Fruit fly (Drosophila melanogaster): Measurements from ENCODE around the gene milt.
A peak's percentile ranks its signal among the peaks of the same experiment; 100 is the strongest.

The milt gene

dm6 chr2L:7013157-7013556 is 24.5 kb upstream of the milt start, which contains the start of gene CG43322 (continued):
- TF ChIP-seq CG13296 (GFP tag; optimal IDR thresholded peaks at IDR 0.05) (no peak), NK7.1 (GFP tag; optimal IDR thresholded peaks at IDR 0.05) (no peak), CG3995 (GFP tag; optimal IDR thresholded peaks at IDR 0.05) (no peak), MBD-R2 (GFP tag; IDR thresholded peaks at IDR 0.05) (peak; percentile 56; the same call in 1 of the 2 replicates), Sin3A (optimal IDR thresholded peaks at IDR 0.05) (no peak), jigr1 (GFP tag; IDR thresholded peaks at IDR 0.05) (no peak), HLHmδ (GFP tag; optimal IDR thresholded peaks at IDR 0.05) (no peak), Myb (GFP tag; optimal IDR thresholded peaks at IDR 0.05) (peak; percentile 92), aop (GFP tag; IDR thresholded peaks at IDR 0.05) (no peak), sug (tag; optimal IDR thresholded peaks at IDR 0.05) (no peak), gro (GFP tag; optimal IDR thresholded peaks at IDR 0.05) (no peak), scrt (GFP tag; optimal IDR thresholded peaks at IDR 0.05) (no peak), Elba2 (GFP tag; optimal IDR thresholded peaks at IDR 0.05) (no peak), al (GFP tag; IDR thresholded peaks at IDR 0.05) (no peak), CG15073 (GFP tag; optimal IDR thresholded peaks at IDR 0.05) (no peak), CG11560 (tag; IDR thresholded peaks at IDR 0.05) (no peak), eve (GFP tag; optimal IDR thresholded peaks at IDR 0.05) (no peak), vvl (GFP tag; IDR thresholded peaks at IDR 0.05) (no peak), CG8765 (GFP tag; IDR thresholded peaks at IDR 0.05) (no peak), CG7928 (GFP tag; optimal IDR thresholded peaks at IDR 0.05) (peak; percentile 88), TFAM (GFP tag; optimal IDR thresholded peaks at IDR 0.05) (no peak), Blimp-1 (GFP tag; optimal IDR thresholded peaks at IDR 0.05) (no peak), CG11085 (GFP tag; IDR thresholded peaks at IDR 0.05) (no peak), CG12104 (GFP tag; optimal IDR thresholded peaks at IDR 0.05) (no peak), CG8478 (optimal IDR thresholded peaks at IDR 0.05) (no peak), CG3065 (GFP tag; optimal IDR thresholded peaks at IDR 0.05) (no peak), Optix (GFP tag; IDR thresholded peaks at IDR 0.05) (no peak), stwl (tag; optimal IDR thresholded peaks at IDR 0.05) (peak; percentile 45), MESR4 (GFP tag; optimal IDR thresholded peaks at IDR 0.05) (peak; percentile 6), Kr (GFP tag; optimal IDR thresholded peaks at IDR 0.05) (no peak), CG32532 (GFP tag; IDR thresholded peaks at IDR 0.05) (no peak), Neu2 (GFP tag; optimal IDR thresholded peaks at IDR 0.05; ENCODE audit: borderline replicate concordance) (no peak), dati (GFP tag; IDR thresholded peaks at IDR 0.05) (no peak), CG3163 (GFP tag; optimal IDR thresholded peaks at IDR 0.05) (no peak), B-H2 (GFP tag; optimal IDR thresholded peaks at IDR 0.05) (no peak), CG9876 (GFP tag; optimal IDR thresholded peaks at IDR 0.05) (no peak), CG10979 (tag; optimal IDR thresholded peaks at IDR 0.05) (no peak), Awh (GFP tag; IDR thresholded peaks at IDR 0.05) (no peak), CG11093 (GFP tag; IDR thresholded peaks at IDR 0.05) (no peak), CG9727 (GFP tag; optimal IDR thresholded peaks at IDR 0.05) (no peak), CG9797 (GFP tag; optimal IDR thresholded peaks at IDR 0.05) (no peak), CG10147 (GFP tag; optimal IDR thresholded peaks at IDR 0.05) (no peak), twi (tag; optimal IDR thresholded peaks at IDR 0.05) (no peak), CG11723 (GFP tag; optimal IDR thresholded peaks at IDR 0.05) (no peak), CG10654 (GFP tag; optimal IDR thresholded peaks at IDR 0.05) (no peak), hth (optimal IDR thresholded peaks at IDR 0.05) (no peak), CG14860 (GFP tag; IDR thresholded peaks at IDR 0.05; ENCODE audit: partially characterized antibody) (no peak), Abd-B (GFP tag; optimal IDR thresholded peaks at IDR 0.05) (no peak), CG32767 (GFP tag; IDR thresholded peaks at IDR 0.05) (no peak), CG10959 (GFP tag; IDR thresholded peaks at IDR 0.05) (no peak), CG15601 (tag; optimal IDR thresholded peaks at IDR 0.05) (no peak), Ets97D (GFP tag; optimal IDR thresholded peaks at IDR 0.05) (no peak), Hr78 (GFP tag; optimal IDR thresholded peaks at IDR 0.05) (no peak), YL-1 (GFP tag; optimal IDR thresholded peaks at IDR 0.05) (no peak)
